Worm (Caenorhabditis elegans) whole organism, dauer: ENCODE results near the gene Y54F10BM.13.

Experiments
- unc-62 ChIP-seq: sonication (generic microtip); optimal IDR thresholded peaks from 2 replicates; lab custom pipeline; 2017; ENCODE audit warnings: missing biosample characterization, missing genetic modification reagents, missing genetic modification characterization

The Y54F10BM.13 gene

DNA sequence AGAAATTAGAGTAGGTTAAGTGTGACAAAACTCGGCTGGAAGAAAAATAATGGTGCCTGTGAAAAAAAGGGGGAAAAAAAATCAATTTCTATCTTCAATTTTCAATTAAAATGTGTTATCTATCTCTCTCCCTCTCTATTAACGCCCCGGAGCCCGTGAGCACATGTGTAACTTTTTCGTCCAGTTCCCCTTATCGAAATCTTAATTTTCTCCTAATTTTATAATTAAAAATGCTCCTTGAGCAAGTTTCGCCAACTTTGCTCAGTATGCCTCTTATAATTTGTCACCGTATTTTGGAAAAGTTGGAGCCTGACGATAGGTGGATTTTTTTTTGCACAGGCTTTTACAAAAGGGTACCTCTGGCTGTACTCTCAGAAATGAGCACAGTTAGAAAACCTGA is 22.9 kb downstream of the Y54F10BM.13 start, which contains the start of the genes fbxa-1 and Y54F10BM.20:
Gene fbxa-1 (minus strand): TSS at position 101 of the 400 bp plus-strand sequence.
Gene Y54F10BM.20 (plus strand): TSS at position 231 of the 400 bp plus-strand sequence.
- TF ChIP-seq unc-62 (GFP tag; lab: Kevin White, UChicago): no peak

DNA sequence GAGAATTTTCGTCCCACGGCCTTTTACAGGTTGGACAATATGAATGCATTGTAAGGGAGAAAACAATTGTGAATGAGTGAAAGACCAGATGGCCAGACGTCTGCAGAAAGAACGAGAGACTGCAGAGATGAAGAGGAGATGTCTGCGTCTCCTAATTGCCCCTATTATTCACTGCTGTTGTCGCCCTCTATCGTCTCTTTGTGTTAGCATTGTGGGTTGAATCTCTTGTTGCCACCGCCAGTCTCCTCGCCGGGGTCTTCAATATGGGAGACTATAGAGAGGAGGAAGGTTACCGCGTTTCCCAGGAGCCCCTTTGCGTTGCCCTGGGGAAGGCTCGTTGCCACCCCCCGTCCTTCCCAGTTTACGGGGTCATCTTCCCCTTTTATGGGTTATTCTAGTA is 26.0 kb downstream of the Y54F10BM.13 start, which contains the start of gene Y54F10BM.9:
Gene Y54F10BM.9 (minus strand): TSS at position 61 of the 400 bp plus-strand sequence.
- TF ChIP-seq unc-62 (GFP tag; lab: Kevin White, UChicago): no peak

DNA sequence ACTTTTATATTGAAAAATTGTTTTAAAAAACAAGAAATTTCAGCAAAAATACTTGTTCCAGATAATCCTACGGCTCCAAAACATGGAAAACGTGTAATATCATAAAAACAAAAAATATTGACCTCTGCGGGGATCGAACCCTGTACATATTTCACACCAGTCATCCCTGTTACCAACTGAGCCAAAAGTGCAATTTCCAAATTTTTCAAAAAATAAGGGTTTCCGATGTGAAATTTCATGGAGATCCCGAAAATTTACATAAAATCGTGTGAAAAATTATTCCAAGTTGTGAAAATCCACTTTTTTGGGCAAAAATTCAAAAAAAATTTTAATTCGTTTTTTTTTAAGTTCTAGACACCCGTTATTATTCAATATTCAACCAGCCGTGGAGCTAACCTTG is 26.7 kb downstream of the Y54F10BM.13 start:
- no peak for TF ChIP-seq unc-62 (GFP tag; lab: Kevin White, UChicago)

DNA sequence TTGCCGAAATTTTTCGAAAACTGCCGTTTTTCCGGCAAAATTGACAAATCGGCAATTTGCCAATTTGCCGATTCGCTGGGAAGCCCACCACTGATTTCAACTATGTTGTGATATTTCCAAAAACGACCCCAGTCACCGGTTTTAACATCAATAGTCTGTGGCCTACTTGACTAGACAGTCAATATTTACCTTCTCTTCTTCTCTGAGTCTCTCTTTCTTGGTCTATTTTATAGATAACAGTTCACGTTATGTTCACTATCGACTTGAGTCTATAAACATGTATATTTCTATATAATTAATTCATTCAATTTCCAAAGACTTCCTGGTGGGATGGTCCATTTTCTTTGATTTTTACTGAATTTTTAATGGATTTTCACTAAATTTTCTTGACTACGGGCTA is 36.1 kb downstream of the Y54F10BM.13 start:
- TF ChIP-seq unc-62 (GFP tag; lab: Kevin White, UChicago): no peak

DNA sequence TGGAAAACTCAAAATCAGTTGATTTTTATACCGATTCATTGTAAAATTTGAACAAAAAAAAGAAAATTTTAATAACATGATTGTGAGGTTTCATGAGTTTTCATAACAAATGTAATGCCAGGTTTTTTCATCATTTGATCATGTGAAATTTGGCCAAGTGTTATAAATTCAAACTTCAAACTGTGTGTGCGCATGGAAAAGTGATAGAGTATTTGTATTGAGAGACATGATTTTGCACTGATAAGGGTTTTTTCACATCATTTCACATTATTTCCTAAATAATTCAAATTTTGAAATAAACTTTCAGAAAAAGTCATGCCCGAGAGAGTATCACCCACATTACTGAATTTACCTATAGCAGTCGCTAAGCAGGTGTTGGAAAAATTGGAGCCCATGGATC is 39.7 kb downstream of the Y54F10BM.13 start, which contains the start of gene fbxa-219:
Gene fbxa-219 (plus strand): TSS at position 277 of the 400 bp plus-strand sequence.
- no peak for TF ChIP-seq unc-62 (GFP tag; lab: Kevin White, UChicago)

DNA sequence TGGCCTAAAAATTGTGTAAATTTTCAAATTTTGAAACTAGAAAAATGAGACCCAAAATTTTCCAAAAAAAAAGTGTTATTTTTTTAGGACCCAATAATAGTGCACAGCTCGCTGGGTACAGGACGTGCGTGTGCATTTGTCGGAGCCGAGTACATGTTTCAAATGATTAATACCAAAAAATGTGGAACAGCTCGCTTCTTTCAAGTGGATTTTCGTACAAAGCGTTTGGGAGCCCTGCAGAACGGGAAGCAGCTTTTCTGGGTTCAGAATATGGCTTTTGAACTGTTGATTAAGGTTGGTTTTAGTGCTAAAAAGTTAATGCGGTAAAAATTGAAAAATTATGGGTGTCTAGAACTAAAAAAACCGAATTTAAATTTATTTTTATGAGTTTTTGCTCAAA is 42.6 kb downstream of the Y54F10BM.13 start:
- TF ChIP-seq unc-62 (GFP tag; lab: Kevin White, UChicago): no peak

DNA sequence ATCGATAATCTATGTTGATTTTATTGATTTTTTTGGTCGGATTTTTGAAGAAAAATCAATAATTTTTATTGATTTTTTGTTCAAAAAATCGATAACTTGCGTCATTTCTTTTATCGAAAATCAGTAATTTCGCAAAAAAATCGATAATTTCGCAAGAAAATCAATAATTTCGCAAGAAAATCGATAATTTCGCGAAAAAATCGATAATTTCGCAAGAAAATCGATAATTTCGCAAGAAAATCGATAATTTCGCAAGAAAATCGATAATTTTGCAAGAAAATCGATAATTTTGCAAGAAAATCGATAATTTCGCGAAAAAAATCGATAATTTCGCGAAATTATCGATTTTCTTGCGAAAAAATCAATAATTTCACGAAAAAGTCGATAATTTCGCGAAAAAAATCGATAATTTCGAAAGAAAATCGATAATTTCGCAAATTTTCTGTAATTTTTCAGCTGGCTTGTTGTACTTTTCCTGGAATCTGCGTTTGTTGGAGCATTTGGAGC is 47.5 kb downstream of the Y54F10BM.13 start:
- no peak for TF ChIP-seq unc-62 (GFP tag; lab: Kevin White, UChicago)

DNA sequence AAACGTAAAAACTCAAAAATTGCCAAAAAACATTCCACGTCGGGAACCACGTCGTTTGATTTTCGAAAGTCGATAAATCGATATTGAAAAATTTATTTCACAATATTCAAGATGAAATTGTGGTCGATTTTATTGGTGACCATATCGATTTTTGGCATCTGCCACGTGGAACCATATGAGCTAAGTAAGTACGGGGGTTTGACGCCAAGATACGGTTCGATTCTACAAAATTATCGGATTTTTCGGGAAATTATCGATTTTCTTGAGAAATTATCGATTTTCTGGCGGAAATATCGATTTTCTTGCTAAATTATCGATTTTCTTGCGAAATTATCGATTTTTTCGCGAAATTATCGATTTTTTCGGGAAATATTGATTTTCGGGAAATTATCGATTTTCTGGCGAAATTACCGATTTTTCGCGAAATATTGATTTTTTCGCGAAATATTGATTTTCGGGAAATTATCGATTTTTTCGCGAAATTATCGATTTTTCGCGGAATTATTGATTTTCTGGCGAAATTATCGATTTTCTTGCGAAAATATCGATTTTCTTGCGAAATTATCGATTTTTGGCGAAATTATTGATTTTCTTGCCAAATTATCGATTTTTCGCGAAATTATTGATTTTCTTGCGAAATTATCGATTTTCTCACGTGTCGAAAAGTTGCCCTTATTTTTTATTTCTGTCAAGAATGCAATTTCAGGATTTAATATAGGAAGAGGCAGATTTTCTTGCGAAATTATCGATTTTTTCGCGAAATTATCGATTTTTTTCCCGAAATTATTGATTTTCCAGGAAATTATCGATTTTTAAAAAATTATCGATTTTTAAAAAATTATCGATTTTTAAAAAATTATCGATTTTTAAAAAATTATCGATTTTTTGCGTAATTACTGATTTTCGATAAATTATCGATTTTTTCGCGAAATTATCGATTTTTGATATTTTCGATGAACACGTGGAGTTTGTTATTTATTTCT is 48.6 kb downstream of the Y54F10BM.13 start, which contains the start of gene Y54F10BM.3:
Gene Y54F10BM.3 (plus strand): TSS at position 51 of the 983 bp plus-strand sequence.
- TF ChIP-seq unc-62 (GFP tag; lab: Kevin White, UChicago): no peak

DNA sequence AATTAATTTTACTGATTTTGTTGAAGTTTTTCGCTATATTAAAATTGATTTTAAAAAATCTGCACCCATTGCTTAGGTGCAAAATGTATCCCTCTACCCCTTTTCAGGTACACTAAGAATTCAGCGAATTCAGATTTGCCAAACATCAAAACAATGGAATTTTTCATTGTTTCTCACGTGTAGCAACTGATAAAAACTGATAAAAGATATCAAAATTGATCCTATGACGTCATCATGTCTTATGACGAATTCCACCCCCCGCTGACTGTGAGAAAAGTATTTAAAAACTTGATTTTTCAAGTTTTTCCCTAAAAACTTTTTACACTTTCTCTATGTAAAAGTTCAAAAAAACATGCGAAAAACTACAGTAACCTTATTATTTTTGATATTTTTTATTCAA is 50.3 kb downstream of the Y54F10BM.13 start, which contains the start of gene Y54F10BM.22:
Gene Y54F10BM.22 (plus strand): TSS at position 331 of the 400 bp plus-strand sequence.
- no peak for TF ChIP-seq unc-62 (GFP tag; lab: Kevin White, UChicago)
